Worm (Caenorhabditis elegans): ENCODE results near the gene glb-24.

Gene glb-24

ce11 chrV:12869948-12870347 is 15.8 kb downstream of the glb-24 start, which contains the start of gene T07F10.3:
TSS of gene T07F10.3 (minus strand) at chrV:12870045.
- TF ChIP-seq nhr-237 (tag; optimal IDR thresholded peaks at IDR 0.05) (no peak), nhr-10 (tag; optimal IDR thresholded peaks at IDR 0.05) (peak; percentile 2), skn-1 (tag; optimal IDR thresholded peaks at IDR 0.05) (peak; percentile 30), nhr-6 (tag; optimal IDR thresholded peaks at IDR 0.05) (no peak), mbf-1 (tag; optimal IDR thresholded peaks at IDR 0.05) (no peak), unc-55 (GFP tag; optimal IDR thresholded peaks at IDR 0.05) (peak; percentile 95), nhr-21 (tag; optimal IDR thresholded peaks at IDR 0.05) (peak; percentile 80), unc-39 (tag; optimal IDR thresholded peaks at IDR 0.05) (no peak), ceh-82 (tag; optimal IDR thresholded peaks at IDR 0.05) (no peak), nhr-12 (tag; optimal IDR thresholded peaks at IDR 0.05) (no peak), crh-2 (tag; optimal IDR thresholded peaks at IDR 0.05) (peak; percentile 83), ZK546.5 (tag; optimal IDR thresholded peaks at IDR 0.05) (no peak), nhr-25 (tag; optimal IDR thresholded peaks at IDR 0.05) (peak; percentile 83), alr-1 (tag; optimal IDR thresholded peaks at IDR 0.05) (no peak), ceh-16 (tag; optimal IDR thresholded peaks at IDR 0.05) (peak; percentile 50), dmd-4 (tag; optimal IDR thresholded peaks at IDR 0.05) (no peak), nhr-77 (tag; optimal IDR thresholded peaks at IDR 0.05) (no peak), nhr-11 (tag; optimal IDR thresholded peaks at IDR 0.05) (no peak), zag-1 (tag; optimal IDR thresholded peaks at IDR 0.05) (no peak), sma-9 (GFP tag; optimal IDR thresholded peaks at IDR 0.05) (peak; percentile 97), sma-9 (tag; optimal IDR thresholded peaks at IDR 0.05) (no peak), mdl-1 (tag; optimal IDR thresholded peaks at IDR 0.05) (no peak), aly-2 (tag; optimal IDR thresholded peaks at IDR 0.05) (no peak), peb-1 (tag; optimal IDR thresholded peaks at IDR 0.05) (no peak), nhr-129 (tag; optimal IDR thresholded peaks at IDR 0.05) (peak; percentile 59), lin-11 (tag; optimal IDR thresholded peaks at IDR 0.05) (peak; percentile 76), sma-3 (GFP tag; optimal IDR thresholded peaks at IDR 0.05) (peak; percentile 95), nhr-23 (tag; optimal IDR thresholded peaks at IDR 0.05) (no peak), unc-62 (GFP tag; optimal IDR thresholded peaks at IDR 0.05) (no peak), elt-3 (tag; optimal IDR thresholded peaks at IDR 0.05) (no peak), snpc-4 (tag; optimal IDR thresholded peaks at IDR 0.05) (peak; percentile 76), ztf-1 (GFP tag; conservative IDR thresholded peaks at IDR 0.05) (no peak), mab-5 (tag; optimal IDR thresholded peaks at IDR 0.05) (peak; percentile 83), egl-27 (tag; optimal IDR thresholded peaks at IDR 0.05) (peak; percentile 59), blmp-1 (tag; optimal IDR thresholded peaks at IDR 0.05; ENCODE audit: insufficient read depth) (peak; percentile 36), elt-1 (tag; optimal IDR thresholded peaks at IDR 0.05) (no peak), F13H6.1 (tag; optimal IDR thresholded peaks at IDR 0.05) (peak; percentile 88), sem-4 (tag; optimal IDR thresholded peaks at IDR 0.05) (peak; percentile 35), ztf-11 (tag; optimal IDR thresholded peaks at IDR 0.05) (no peak), fos-1 (tag; optimal IDR thresholded peaks at IDR 0.05) (peak; percentile 57), ama-1 (optimal IDR thresholded peaks at IDR 0.05) (peak; percentile 34), lin-39 (tag; optimal IDR thresholded peaks at IDR 0.05) (no peak), lsy-2 (tag; optimal IDR thresholded peaks at IDR 0.05) (peak; percentile 71 to 91), gmeb-1 (tag; optimal IDR thresholded peaks at IDR 0.05) (peak; percentile 99), C34F6.9 (tag; optimal IDR thresholded peaks at IDR 0.05) (peak; percentile 86), ztf-4 (tag; optimal IDR thresholded peaks at IDR 0.05) (no peak), lin-13 (GFP tag; optimal IDR thresholded peaks at IDR 0.05) (peak; percentile 89), R02D3.7 (tag; optimal IDR thresholded peaks at IDR 0.05) (peak; percentile 61), Y55F3AM.14 (GFP tag; optimal IDR thresholded peaks at IDR 0.05) (peak; percentile 17)
